Fruit fly (Drosophila melanogaster) whole organism, embryonic: ENCODE data around the gene CG14286.
A peak's percentile ranks its signal among the peaks of the same experiment; 100 is the strongest.

Experiments used
- B-H1 ChIP-seq: fragments of 200-800 bp; sonication (Bioruptor generic); IDR thresholded peaks from 3 replicates; pipeline ENCODE4 v1.3.6; 2022; ENCODE audit warnings: missing biosample characterization, missing genetic modification characterization
- C15 ChIP-seq: fragments of 200-800 bp; sonication (Bioruptor generic); IDR thresholded peaks from 3 replicates; pipeline ENCODE4 v1.3.6; 2022; ENCODE audit warnings: missing biosample characterization, missing genetic modification characterization
- CG11504 ChIP-seq: fragments of 200-800 bp; sonication (Bioruptor generic); optimal IDR thresholded peaks from 3 replicates; lab custom pipeline; 2019; ENCODE audit warnings: missing biosample characterization, mild to moderate bottlenecking, missing genetic modification characterization, moderate library complexity
- CG13894 ChIP-seq: fragments of 200-800 bp; sonication (Bioruptor generic); optimal IDR thresholded peaks from 3 replicates; lab custom pipeline; 2018; ENCODE audit warnings: missing biosample characterization, mild to moderate bottlenecking, missing genetic modification characterization, moderate library complexity
- CG14860 ChIP-seq: fragments of 200-800 bp; sonication (Bioruptor generic); IDR thresholded peaks from 3 replicates; pipeline ENCODE4 v1.3.6; 2022; ENCODE audit warnings: missing biosample characterization, missing genetic modification characterization; ENCODE audit not compliant: partially characterized antibody
- CG15696 ChIP-seq: fragments of 200-800 bp; sonication (Bioruptor generic); optimal IDR thresholded peaks from 2 replicates; lab custom pipeline; 2019; ENCODE audit warnings: missing biosample characterization, mild to moderate bottlenecking, missing genetic modification characterization, moderate library complexity
- CG31224 ChIP-seq: fragments of 200-800 bp; sonication (Bioruptor generic); IDR thresholded peaks from 2 replicates; pipeline ENCODE4 v1.3.6; 2022; ENCODE audit warnings: missing biosample characterization, missing genetic modification characterization
- CG3163 ChIP-seq: fragments of 200-800 bp; sonication (Bioruptor generic); optimal IDR thresholded peaks from 3 replicates; lab custom pipeline; 2016; ENCODE audit warnings: missing biosample characterization, missing genetic modification characterization
- CG42726 ChIP-seq: fragments of 200-800 bp; sonication (Bioruptor generic); IDR thresholded peaks from 2 replicates; pipeline ENCODE4 v1.3.6; 2022; ENCODE audit warnings: missing biosample characterization, missing genetic modification characterization; ENCODE audit not compliant: partially characterized antibody
- CG4282 ChIP-seq: fragments of 200-800 bp; sonication (Bioruptor generic); optimal IDR thresholded peaks from 2 replicates; lab custom pipeline; 2016; ENCODE audit warnings: missing biosample characterization, missing genetic modification characterization
- CG6254 ChIP-seq: fragments of 200-800 bp; sonication (Bioruptor generic); optimal IDR thresholded peaks from 3 replicates; lab custom pipeline; 2017; ENCODE audit warnings: mild to moderate bottlenecking, missing biosample characterization, missing genetic modification reagents, missing genetic modification characterization
- CG8359 ChIP-seq: fragments of 200-800 bp; sonication (Bioruptor generic); optimal IDR thresholded peaks from 2 replicates; lab custom pipeline; 2017; ENCODE audit warnings: missing biosample characterization, mild to moderate bottlenecking, missing genetic modification characterization, borderline replicate concordance
- CoRest ChIP-seq: fragments of 200-800 bp; sonication (Bioruptor generic); optimal IDR thresholded peaks from 3 replicates; lab custom pipeline; 2018; ENCODE audit warnings: missing biosample characterization, mild to moderate bottlenecking, missing genetic modification characterization, moderate library complexity
- Dbx ChIP-seq: fragments of 200-800 bp; sonication (Bioruptor generic); IDR thresholded peaks from 3 replicates; pipeline ENCODE4 v1.3.6; 2022; ENCODE audit warnings: missing biosample characterization, missing genetic modification characterization
- Dfd ChIP-seq, 2 experiments: fragments of >200 bp; optimal IDR thresholded peaks; 2 replicates each; lab custom pipeline; 2017; ENCODE audit warnings: missing biosample characterization in 2 of 2, missing genetic modification characterization in 2 of 2
- HLH3B ChIP-seq: fragments of 200-800 bp; sonication (Bioruptor generic); IDR thresholded peaks from 2 replicates; pipeline ENCODE4 v1.3.6; 2022; ENCODE audit warnings: missing biosample characterization, missing genetic modification characterization
- Kr ChIP-seq: fragments of 200-800 bp; sonication (Bioruptor generic); optimal IDR thresholded peaks from 2 replicates; lab custom pipeline; 2017; ENCODE audit warnings: missing biosample characterization, mild to moderate bottlenecking, missing genetic modification characterization
- MBD-R2 ChIP-seq: fragments of 200-800 bp; sonication (Bioruptor generic); IDR thresholded peaks from 2 replicates; pipeline ENCODE4 v1.3.6; 2022; ENCODE audit warnings: missing biosample characterization, missing genetic modification characterization
- NK7.1 ChIP-seq: fragments of 200-800 bp; sonication (Bioruptor generic); optimal IDR thresholded peaks from 3 replicates; lab custom pipeline; 2016; ENCODE audit warnings: missing biosample characterization, missing genetic modification characterization
- Scr ChIP-seq: fragments of 200-800 bp; sonication (Bioruptor generic); IDR thresholded peaks from 2 replicates; pipeline ENCODE4 v1.3.6; 2022; ENCODE audit warnings: missing biosample characterization, missing genetic modification characterization; ENCODE audit not compliant: partially characterized antibody
- Six4 ChIP-seq: fragments of 200-800 bp; sonication (Bioruptor generic); optimal IDR thresholded peaks from 2 replicates; lab custom pipeline; 2016; ENCODE audit warnings: missing biosample characterization, missing genetic modification characterization
- Sox102F ChIP-seq: fragments of 200-800 bp; sonication (Bioruptor generic); optimal IDR thresholded peaks from 2 replicates; lab custom pipeline; 2018; ENCODE audit warnings: missing biosample characterization, mild to moderate bottlenecking, missing genetic modification characterization, moderate library complexity
- TFAM ChIP-seq: fragments of 200-800 bp; sonication (Bioruptor generic); optimal IDR thresholded peaks from 2 replicates; lab custom pipeline; 2017; ENCODE audit warnings: missing biosample characterization, missing genetic modification characterization, inconsistent platforms
- Taf1 ChIP-seq: fragments of 200-800 bp; sonication (Bioruptor generic); IDR thresholded peaks from 2 replicates; pipeline ENCODE4 v1.3.6; 2022; ENCODE audit warnings: missing biosample characterization, missing genetic modification characterization
- ase ChIP-seq: fragments of 200-800 bp; sonication (Bioruptor generic); IDR thresholded peaks from 3 replicates; pipeline ENCODE4 v1.3.6; 2022; ENCODE audit warnings: missing biosample characterization, missing genetic modification characterization
- ato ChIP-seq: fragments of 200-800 bp; sonication (Bioruptor generic); IDR thresholded peaks from 2 replicates; pipeline ENCODE4 v1.3.6; 2022; ENCODE audit warnings: missing biosample characterization, missing genetic modification characterization; ENCODE audit not compliant: partially characterized antibody
- br ChIP-seq: fragments of >200 bp; optimal IDR thresholded peaks from 2 replicates; lab custom pipeline; 2017
- cas ChIP-seq: fragments of 200-800 bp; sonication (Bioruptor generic); IDR thresholded peaks from 2 replicates; pipeline ENCODE4 v1.3.6; 2022; ENCODE audit warnings: missing biosample characterization, missing genetic modification characterization
- caup ChIP-seq: fragments of 200-800 bp; sonication (Bioruptor generic); optimal IDR thresholded peaks from 3 replicates; lab custom pipeline; 2017; ENCODE audit warnings: missing biosample characterization, mild to moderate bottlenecking, missing genetic modification characterization, moderate library complexity; ENCODE audit not compliant: severe bottlenecking
- corto ChIP-seq: fragments of 200-800 bp; sonication (Bioruptor generic); optimal IDR thresholded peaks from 2 replicates; lab custom pipeline; 2016; ENCODE audit warnings: missing biosample characterization, mild to moderate bottlenecking, missing genetic modification characterization, moderate library complexity
- crol ChIP-seq: fragments of 200-800 bp; sonication (Bioruptor generic); IDR thresholded peaks from 2 replicates; pipeline ENCODE4 v1.3.6; 2022; ENCODE audit warnings: missing biosample characterization, missing genetic modification characterization
- dan ChIP-seq: fragments of 200-800 bp; sonication (Bioruptor generic); IDR thresholded peaks from 2 replicates; pipeline ENCODE4 v1.3.6; 2022; ENCODE audit warnings: missing biosample characterization, missing genetic modification characterization
- fd102C ChIP-seq: fragments of 200-800 bp; sonication (Bioruptor generic); optimal IDR thresholded peaks from 2 replicates; lab custom pipeline; 2018; ENCODE audit warnings: missing biosample characterization, mild to moderate bottlenecking, missing genetic modification characterization, moderate library complexity
- grau ChIP-seq: fragments of 200-800 bp; optimal IDR thresholded peaks from 3 replicates; lab custom pipeline; 2019; ENCODE audit warnings: missing biosample characterization, mild to moderate bottlenecking, missing genetic modification characterization, moderate library complexity
- inv ChIP-seq: fragments of 200-800 bp; sonication (Bioruptor generic); IDR thresholded peaks from 2 replicates; pipeline ENCODE4 v1.3.6; 2022; ENCODE audit warnings: missing biosample characterization, missing genetic modification characterization; ENCODE audit not compliant: partially characterized antibody
- kni ChIP-seq: fragments of 200-800 bp; sonication (Bioruptor generic); optimal IDR thresholded peaks from 3 replicates; lab custom pipeline; 2017; ENCODE audit warnings: mild to moderate bottlenecking, missing biosample characterization, missing genetic modification reagents, missing genetic modification characterization
- lov ChIP-seq, 2 experiments: fragments of 200-800 bp in 1 of 2; fragments of >200 bp in 1 of 2; sonication (Bioruptor generic) in 1 of 2; IDR thresholded peaks in 1 of 2; optimal IDR thresholded peaks in 1 of 2; 2 replicates in 1 of 2; 3 replicates in 1 of 2; pipeline versions ENCODE4 v1.3.6 to Lab custom; 2017 to 2022; ENCODE audit warnings: missing biosample characterization in 1 of 2, missing genetic modification characterization in 1 of 2
- mirr ChIP-seq: fragments of 200-800 bp; sonication (Bioruptor generic); optimal IDR thresholded peaks from 3 replicates; lab custom pipeline; 2018; ENCODE audit warnings: missing biosample characterization, mild to moderate bottlenecking, missing genetic modification characterization
- onecut ChIP-seq: fragments of 200-800 bp; sonication (Bioruptor generic); IDR thresholded peaks from 2 replicates; pipeline ENCODE4 v1.3.6; 2022; ENCODE audit warnings: missing biosample characterization, missing genetic modification characterization
- psq ChIP-seq: fragments of 200-800 bp; sonication (Bioruptor generic); optimal IDR thresholded peaks from 2 replicates; lab custom pipeline; 2017; ENCODE audit warnings: missing biosample characterization, missing genetic modification characterization
- row ChIP-seq: fragments of 200-800 bp; sonication (Bioruptor generic); IDR thresholded peaks from 3 replicates; pipeline ENCODE4 v1.3.6; 2022; ENCODE audit warnings: missing biosample characterization, missing genetic modification characterization
- sens ChIP-seq: fragments of 200-800 bp; sonication (Bioruptor generic); peaks from one replicate; lab custom pipeline; 2016; ENCODE audit warnings: missing biosample characterization, missing genetic modification characterization
- sima ChIP-seq: fragments of 200-800 bp; sonication (Bioruptor generic); optimal IDR thresholded peaks from 2 replicates; lab custom pipeline; 2016; ENCODE audit warnings: missing biosample characterization, missing genetic modification characterization
- slou ChIP-seq: fragments of 200-800 bp; sonication (Bioruptor generic); optimal IDR thresholded peaks from 3 replicates; lab custom pipeline; 2016; ENCODE audit warnings: missing biosample characterization, missing genetic modification characterization
- tio ChIP-seq: fragments of 200-800 bp; sonication (Bioruptor generic); optimal IDR thresholded peaks from 2 replicates; lab custom pipeline; 2017; ENCODE audit warnings: missing biosample characterization, missing genetic modification characterization, inconsistent platforms
- tna ChIP-seq: fragments of 200-800 bp; sonication (Bioruptor generic); IDR thresholded peaks from 2 replicates; pipeline ENCODE4 v1.3.6; 2022; ENCODE audit warnings: missing biosample characterization, missing genetic modification characterization; ENCODE audit not compliant: partially characterized antibody
- usp ChIP-seq: fragments of >200 bp; optimal IDR thresholded peaks from 2 replicates; lab custom pipeline; 2017; ENCODE audit warnings: missing biosample characterization, missing genetic modification characterization
- wdn ChIP-seq: fragments of 200-800 bp; sonication (Bioruptor generic); IDR thresholded peaks from 2 replicates; pipeline ENCODE4 v1.3.6; 2022; ENCODE audit warnings: missing biosample characterization, missing genetic modification characterization
- z ChIP-seq: fragments of 200-800 bp; sonication (Bioruptor generic); IDR thresholded peaks from 3 replicates; pipeline ENCODE4 v1.3.6; 2022; ENCODE audit warnings: missing biosample characterization, missing genetic modification characterization
- zen2 ChIP-seq: fragments of 200-800 bp; sonication (Bioruptor generic); IDR thresholded peaks from 3 replicates; pipeline ENCODE4 v1.3.6; 2022; ENCODE audit warnings: missing biosample characterization, missing genetic modification characterization; ENCODE audit not compliant: partially characterized antibody

CG14286 gene

dm6 chr3R:19028758-19029157, 4.9 kb downstream of the CG14286 start, which contains the start of the genes GatA and P5cr (continued):
- TF ChIP-seq onecut (GFP tag; lab: Robert Waterston, UW) (peak; percentile 96), CG4282 (GFP tag; lab: Kevin White, UChicago) (peak; percentile 70), Dfd (GFP tag; optimal IDR thresholded peaks at IDR 0.05; lab: Kevin White, UChicago) (no peak), psq (GFP tag; lab: Kevin White, UChicago) (peak; percentile 19), CG15696 (peak; percentile 6), Scr (GFP tag; lab: Robert Waterston, UW) (no peak), CG3163 (GFP tag; lab: Kevin White, UChicago) (peak; percentile 66), CoRest (tag; lab: Kevin White, UChicago) (peak; percentile 65), CG42726 (GFP tag; lab: Robert Waterston, UW) (peak; percentile 43; the same call in 1 of the 2 replicates), tio (no peak), caup (GFP tag; lab: Kevin White, UChicago) (peak; percentile 78), tna (no peak), CG14860 (GFP tag; lab: Robert Waterston, UW) (no peak), fd102C (no peak), Six4 (GFP tag; lab: Kevin White, UChicago) (peak; percentile 72), C15 (0 out of 3 replicates have a peak, but pooled peaks have one; percentile 11), usp (GFP tag; lab: Kevin White, UChicago) (no peak), TFAM (no peak), z (GFP tag; lab: Robert Waterston, UW) (no peak), lov (optimal IDR thresholded peaks at IDR 0.05; lab: Kevin White, UChicago) (no peak), lov (GFP tag; IDR thresholded peaks at IDR 0.05; lab: Robert Waterston, UW) (0 out of 3 replicates have a peak, but pooled peaks have one; percentile 21), Sox102F (GFP tag; lab: Kevin White, UChicago) (peak; percentile 74), CG11504 (tag; lab: Kevin White, UChicago) (peak; percentile 72), crol (no peak), CG13894 (tag; lab: Kevin White, UChicago) (peak; percentile 87), ato (no peak), grau (tag; lab: Kevin White, UChicago) (peak; percentile 82), inv (GFP tag; lab: Robert Waterston, UW) (no peak), Taf1 (peak; percentile 56; the same call in 1 of the 2 replicates), mirr (GFP tag; lab: Kevin White, UChicago) (peak; percentile 87), dan (no peak), wdn (GFP tag; lab: Robert Waterston, UW) (peak; percentile 78), CG8359 (no peak), sens (GFP tag; lab: Kevin White, UChicago) (peak; percentile 88), NK7.1 (peak; percentile 73), slou (GFP tag; lab: Kevin White, UChicago) (peak; percentile 68), zen2 (GFP tag; lab: Robert Waterston, UW) (no peak), B-H1 (peak; percentile 48; the same call in 1 of the 3 replicates), HLH3B (GFP tag; lab: Robert Waterston, UW) (peak; percentile 64), ase (GFP tag; lab: Robert Waterston, UW) (peak; percentile 54; the same call in 2 of the 3 replicates), row (peak; percentile 94), Dbx (GFP tag; lab: Robert Waterston, UW) (peak; percentile 88), Kr (no peak), corto (GFP tag; lab: Kevin White, UChicago) (no peak), sima (peak; percentile 5), CG31224 (GFP tag; lab: Robert Waterston, UW) (peak; percentile 63; the same call in 1 of the 2 replicates), CG6254 (GFP tag; lab: Kevin White, UChicago) (no peak), MBD-R2 (GFP tag; lab: Robert Waterston, UW) (peak; percentile 92), cas (GFP tag; lab: Robert Waterston, UW) (peak; percentile 67; the same call in 1 of the 2 replicates), kni (GFP tag; lab: Kevin White, UChicago) (no peak), br (lab: Kevin White, UChicago) (no peak)
